Worm (Caenorhabditis elegans): ENCODE measurements around the gene sftb-6.

DNA sequence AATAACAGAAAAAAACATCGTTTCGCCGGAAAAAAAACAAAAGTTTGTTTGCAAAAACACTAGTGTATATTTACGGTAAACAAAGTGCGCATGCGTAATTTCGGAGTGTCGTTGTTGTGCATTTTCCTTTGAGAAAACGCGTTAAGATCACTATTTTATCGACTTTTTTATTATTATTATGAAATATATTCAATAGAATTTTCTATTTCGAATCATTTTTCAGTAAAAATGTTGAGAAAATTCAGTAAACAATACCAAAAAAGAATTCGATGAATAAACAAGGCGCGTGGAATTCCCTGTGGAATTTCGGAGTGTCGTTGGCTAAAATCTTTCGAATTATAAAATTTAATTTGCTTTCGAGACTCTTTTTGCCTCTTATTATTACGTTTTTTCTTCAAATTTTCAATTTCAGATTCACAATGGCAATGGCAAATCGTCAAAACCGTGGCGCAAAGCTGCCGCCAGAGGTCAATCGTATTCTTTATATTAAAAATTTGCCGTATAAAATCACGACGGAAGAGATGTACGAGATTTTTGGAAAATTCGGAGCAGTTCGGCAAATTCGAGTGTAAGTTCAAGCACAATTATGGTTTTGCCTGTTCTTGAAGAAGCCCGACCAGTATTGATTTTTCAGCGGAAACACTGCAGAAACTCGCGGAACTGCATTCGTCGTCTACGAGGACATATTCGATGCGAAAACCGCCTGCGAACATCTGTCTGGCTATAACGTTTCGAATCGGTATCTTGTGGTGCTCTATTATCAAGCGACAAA lies at the start of gene sftb-6, which contains the start of gene luc-7L3:
- TF ChIP-seq hmbx-1 (tag; optimal IDR thresholded peaks at IDR 0.05) (peak; percentile 40), tbx-11 (GFP tag; IDR thresholded peaks at IDR 0.05) (no peak), hmg-4 (GFP tag; optimal IDR thresholded peaks at IDR 0.05) (no peak), flt-1 (GFP tag; IDR thresholded peaks at IDR 0.05) (no peak)
